Fruit fly (Drosophila melanogaster): ENCODE data around the gene CG13841.

Gene CG13841

DNA sequence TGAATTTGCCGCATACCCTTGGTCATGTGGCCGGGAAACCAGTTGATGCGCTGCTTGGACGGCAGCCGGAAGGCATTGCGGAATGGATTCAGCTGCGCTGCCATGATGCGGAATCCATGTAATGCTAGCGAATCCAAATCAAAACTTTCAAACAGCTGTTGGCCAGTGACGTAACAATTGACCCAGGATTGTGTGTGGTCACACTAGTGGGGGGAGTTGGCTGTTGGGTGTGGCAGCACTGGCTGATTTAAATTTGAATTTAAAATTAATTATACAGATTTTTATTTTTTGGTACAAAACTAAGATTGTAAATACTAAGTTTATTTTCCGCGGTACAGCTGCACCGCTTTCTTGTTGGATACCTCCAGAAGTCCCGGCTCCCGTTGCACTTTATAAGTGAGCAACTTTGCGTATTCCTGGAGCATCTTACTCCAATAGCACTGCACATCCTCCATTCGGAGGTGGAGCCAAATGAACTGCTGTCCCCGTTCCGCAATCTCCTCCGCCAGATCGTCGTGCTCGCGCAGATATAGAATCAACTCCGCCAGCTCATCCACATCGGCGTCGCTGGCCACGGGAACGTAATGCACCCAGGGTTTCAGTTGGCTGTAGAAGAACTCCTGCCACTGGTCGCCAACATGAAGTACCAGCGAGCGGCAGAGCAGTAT is 19.9 kb downstream of the CG13841 start, which contains the start of gene CG17141:
CG17141 (minus strand) TSS at position 177 of the 668 bp plus-strand sequence.
- TF ChIP-seq CG31388 (GFP tag; optimal IDR thresholded peaks at IDR 0.05) (no peak), CG15073 (GFP tag; optimal IDR thresholded peaks at IDR 0.05) (no peak), insv (GFP tag; optimal IDR thresholded peaks at IDR 0.05) (no peak), knrl (GFP tag; IDR thresholded peaks at IDR 0.05; ENCODE audit: partially characterized antibody) (peak; percentile 43; the same call in 1 of the 3 replicates), CG4328 (GFP tag; optimal IDR thresholded peaks at IDR 0.05) (no peak), MBD-R2 (GFP tag; IDR thresholded peaks at IDR 0.05) (peak; percentile 97), CG17186 (GFP tag; optimal IDR thresholded peaks at IDR 0.05) (peak; percentile 50), CrebB (tag; optimal IDR thresholded peaks at IDR 0.05) (peak; percentile 21), Ets65A (GFP tag) (peak; percentile 69), sens (GFP tag) (peak; percentile 74), B-H2 (GFP tag; optimal IDR thresholded peaks at IDR 0.05) (no peak), CG13287 (GFP tag; IDR thresholded peaks at IDR 0.05; ENCODE audit: partially characterized antibody) (peak; percentile 60), Ets97D (GFP tag; optimal IDR thresholded peaks at IDR 0.05) (peak; percentile 31), BEAF-32 (GFP tag; optimal IDR thresholded peaks at IDR 0.05) (peak; percentile 39), CG2889 (GFP tag; IDR thresholded peaks at IDR 0.05) (no peak), ash1 (GFP tag; optimal IDR thresholded peaks at IDR 0.05) (no peak), CG8924 (tag; optimal IDR thresholded peaks at IDR 0.05) (no peak), chinmo (GFP tag; IDR thresholded peaks at IDR 0.05; ENCODE audit: partially characterized antibody) (0 out of 4 replicates have a peak, but pooled peaks have one; percentile 20), cas (GFP tag; IDR thresholded peaks at IDR 0.05) (no peak), phol (tag; optimal IDR thresholded peaks at IDR 0.05) (peak; percentile 32), CG14710 (tag; optimal IDR thresholded peaks at IDR 0.05) (peak; percentile 100), CG15514 (GFP tag; optimal IDR thresholded peaks at IDR 0.05) (peak; percentile 72), HLHmδ (GFP tag; optimal IDR thresholded peaks at IDR 0.05) (peak; percentile 70), CG2116 (GFP tag; optimal IDR thresholded peaks at IDR 0.05) (peak; percentile 32), CG1603 (tag; optimal IDR thresholded peaks at IDR 0.05) (peak; percentile 57), grn (GFP tag; optimal IDR thresholded peaks at IDR 0.05) (no peak), CG9797 (GFP tag; optimal IDR thresholded peaks at IDR 0.05) (peak; percentile 52), nom (GFP tag; optimal IDR thresholded peaks at IDR 0.05) (no peak), HmgZ (tag; optimal IDR thresholded peaks at IDR 0.05) (peak; percentile 55), Myb (GFP tag; optimal IDR thresholded peaks at IDR 0.05) (peak; percentile 87), chm (GFP tag; IDR thresholded peaks at IDR 0.05) (peak; percentile 30; the same call in 1 of the 2 replicates), CG12391 (tag; optimal IDR thresholded peaks at IDR 0.05) (no peak), CG11695 (GFP tag; IDR thresholded peaks at IDR 0.05) (0 out of 3 replicates have a peak, but pooled peaks have one; percentile 13), E2f2 (GFP tag; IDR thresholded peaks at IDR 0.05) (peak; percentile 97), CG34422 (GFP tag; IDR thresholded peaks at IDR 0.05) (peak; percentile 28; the same call in 1 of the 3 replicates), ato (GFP tag; IDR thresholded peaks at IDR 0.05; ENCODE audit: partially characterized antibody) (peak; percentile 61), Sin3A (optimal IDR thresholded peaks at IDR 0.05) (peak; percentile 22), CG16813 (GFP tag; IDR thresholded peaks at IDR 0.05; ENCODE audit: partially characterized antibody) (peak; percentile 35; the same call in 1 of the 3 replicates), Pdp1 (GFP tag; optimal IDR thresholded peaks at IDR 0.05) (peak in 1 of 2 experiments; percentile 99), MESR4 (GFP tag; optimal IDR thresholded peaks at IDR 0.05) (peak; percentile 77), unc-4 (GFP tag; IDR thresholded peaks at IDR 0.05; ENCODE audit: partially characterized antibody) (peak; percentile 47), stwl (tag; optimal IDR thresholded peaks at IDR 0.05) (peak; percentile 26), CG34224 (GFP tag; IDR thresholded peaks at IDR 0.05; ENCODE audit: partially characterized antibody) (peak; percentile 34; the same call in 1 of the 3 replicates), Dp (GFP tag; optimal IDR thresholded peaks at IDR 0.05) (peak; percentile 97), CG7987 (GFP tag; optimal IDR thresholded peaks at IDR 0.05) (peak; percentile 41), Dref (GFP tag; IDR thresholded peaks at IDR 0.05) (peak; percentile 38; the same call in 1 of the 2 replicates), HLH4C (GFP tag; IDR thresholded peaks at IDR 0.05; ENCODE audit: partially characterized antibody) (peak; percentile 22; the same call in 1 of the 3 replicates)
